Fruit fly (Drosophila melanogaster) whole organism, embryonic: Measurements from ENCODE around the gene CG43999.
A peak's percentile ranks its signal among the peaks of the same experiment; 100 is the strongest.

Experiments used
- Aef1 ChIP-seq: fragments of 200-800 bp; sonication (Bioruptor generic); IDR thresholded peaks from 3 replicates; pipeline ENCODE4 v1.3.6; 2022; ENCODE audit warnings: missing biosample characterization, missing genetic modification characterization
- CG10366 ChIP-seq: fragments of 200-800 bp; sonication (Bioruptor generic); IDR thresholded peaks from 2 replicates; pipeline ENCODE4 v1.3.6; 2022; ENCODE audit warnings: missing biosample characterization, missing genetic modification characterization
- CG12104 ChIP-seq: fragments of 200-800 bp; sonication (Bioruptor generic); optimal IDR thresholded peaks from 3 replicates; lab custom pipeline; 2016; ENCODE audit warnings: missing biosample characterization, missing genetic modification characterization
- CG13287 ChIP-seq: fragments of 200-800 bp; sonication (Bioruptor generic); IDR thresholded peaks from 2 replicates; pipeline ENCODE4 v1.3.6; 2022; ENCODE audit warnings: missing biosample characterization, missing genetic modification characterization; ENCODE audit not compliant: partially characterized antibody
- CG14014 ChIP-seq: fragments of 200-800 bp; sonication (Bioruptor generic); IDR thresholded peaks from 2 replicates; pipeline ENCODE4 v1.3.6; 2022; ENCODE audit warnings: missing biosample characterization, missing genetic modification characterization
- CG14441 ChIP-seq: fragments of 200-800 bp; sonication (Bioruptor generic); IDR thresholded peaks from 2 replicates; pipeline ENCODE4 v1.3.6; 2022; ENCODE audit warnings: missing biosample characterization, missing genetic modification characterization
- CG14710 ChIP-seq: fragments of 200-800 bp; sonication (Bioruptor generic); optimal IDR thresholded peaks from 3 replicates; lab custom pipeline; 2019; ENCODE audit warnings: missing biosample characterization, mild to moderate bottlenecking, missing genetic modification characterization, moderate library complexity
- CG14860 ChIP-seq: fragments of 200-800 bp; sonication (Bioruptor generic); IDR thresholded peaks from 3 replicates; pipeline ENCODE4 v1.3.6; 2022; ENCODE audit warnings: missing biosample characterization, missing genetic modification characterization; ENCODE audit not compliant: partially characterized antibody
- CG17328 ChIP-seq: fragments of 200-800 bp; sonication (Bioruptor generic); IDR thresholded peaks from 2 replicates; pipeline ENCODE4 v1.3.6; 2022; ENCODE audit warnings: missing biosample characterization, missing genetic modification characterization
- CG18476 ChIP-seq: fragments of 200-800 bp; sonication (Bioruptor generic); optimal IDR thresholded peaks from 2 replicates; lab custom pipeline; 2016; ENCODE audit warnings: missing biosample characterization, mild to moderate bottlenecking, missing genetic modification characterization
- CG2116 ChIP-seq: fragments of 200-800 bp; sonication (Bioruptor generic); optimal IDR thresholded peaks from 3 replicates; lab custom pipeline; 2018; ENCODE audit warnings: missing biosample characterization, mild to moderate bottlenecking, missing genetic modification characterization
- CG2120 ChIP-seq: fragments of 200-800 bp; sonication (Bioruptor generic); optimal IDR thresholded peaks from 3 replicates; lab custom pipeline; 2016; ENCODE audit warnings: missing biosample characterization, missing genetic modification characterization
- CG30020 ChIP-seq: fragments of 200-800 bp; optimal IDR thresholded peaks from 2 replicates; lab custom pipeline; 2019; ENCODE audit warnings: missing biosample characterization, mild to moderate bottlenecking, missing genetic modification characterization, moderate library complexity
- CG3065 ChIP-seq: fragments of 200-800 bp; sonication (Bioruptor generic); optimal IDR thresholded peaks from 2 replicates; lab custom pipeline; 2016; ENCODE audit warnings: missing biosample characterization, missing genetic modification characterization
- CG3407 ChIP-seq: fragments of 200-800 bp; sonication (Bioruptor generic); optimal IDR thresholded peaks from 2 replicates; lab custom pipeline; 2018; ENCODE audit warnings: missing biosample characterization, mild to moderate bottlenecking, missing genetic modification characterization
- CG3726 ChIP-seq: fragments of 200-800 bp; sonication (Bioruptor generic); IDR thresholded peaks from 3 replicates; pipeline ENCODE4, ENCODE4 v1.3.6; 2022; ENCODE audit warnings: missing biosample characterization, missing genetic modification characterization
- CG4328 ChIP-seq: fragments of 200-800 bp; sonication (Bioruptor generic); optimal IDR thresholded peaks from 3 replicates; lab custom pipeline; 2017; ENCODE audit warnings: missing biosample characterization, missing genetic modification reagents, missing genetic modification characterization
- CG6175 ChIP-seq: fragments of 200-800 bp; sonication (Bioruptor generic); IDR thresholded peaks from 3 replicates; pipeline ENCODE4 v1.3.6; 2022; ENCODE audit warnings: missing biosample characterization, missing genetic modification characterization
- CG6791 ChIP-seq: fragments of 200-800 bp; sonication (Bioruptor generic); IDR thresholded peaks from 3 replicates; pipeline ENCODE4 v1.3.6; 2022; ENCODE audit warnings: missing biosample characterization, missing genetic modification characterization; ENCODE audit not compliant: partially characterized antibody
- CG6813 ChIP-seq: fragments of 200-800 bp; sonication (Bioruptor generic); optimal IDR thresholded peaks from 2 replicates; lab custom pipeline; 2017; ENCODE audit warnings: missing biosample characterization, missing genetic modification characterization, mild to moderate bottlenecking, moderate library complexity, missing genetic modification reagents
- CG7839 ChIP-seq: fragments of 200-800 bp; sonication (Bioruptor generic); optimal IDR thresholded peaks from 3 replicates; lab custom pipeline; 2018; ENCODE audit warnings: missing biosample characterization, mild to moderate bottlenecking, missing genetic modification characterization, moderate library complexity
- CG7963 ChIP-seq: fragments of 200-800 bp; sonication (Bioruptor generic); IDR thresholded peaks from 3 replicates; pipeline ENCODE4 v1.3.6; 2022; ENCODE audit warnings: missing biosample characterization, missing genetic modification characterization; ENCODE audit not compliant: partially characterized antibody
- CG8359 ChIP-seq: fragments of 200-800 bp; sonication (Bioruptor generic); optimal IDR thresholded peaks from 2 replicates; lab custom pipeline; 2017; ENCODE audit warnings: missing biosample characterization, mild to moderate bottlenecking, missing genetic modification characterization, borderline replicate concordance
- CG9609 ChIP-seq: fragments of 200-800 bp; sonication (Bioruptor generic); optimal IDR thresholded peaks from 3 replicates; lab custom pipeline; 2016; ENCODE audit warnings: missing biosample characterization, missing genetic modification characterization
- CTCF ChIP-seq: fragments of 200-800 bp; sonication (Bioruptor generic); optimal IDR thresholded peaks from 2 replicates; lab custom pipeline; 2017; ENCODE audit warnings: missing biosample characterization, mild to moderate bottlenecking, missing genetic modification characterization, moderate library complexity
- D19B ChIP-seq: fragments of 200-800 bp; sonication (Bioruptor generic); optimal IDR thresholded peaks from 2 replicates; lab custom pipeline; 2017; ENCODE audit warnings: missing biosample characterization, mild to moderate bottlenecking, missing genetic modification characterization
- Gsc ChIP-seq: fragments of 200-800 bp; sonication (Bioruptor generic); IDR thresholded peaks from 2 replicates; pipeline ENCODE4 v1.3.6; 2022; ENCODE audit warnings: missing biosample characterization, missing genetic modification characterization
- Hand ChIP-seq: fragments of 200-800 bp; sonication (Bioruptor generic); optimal IDR thresholded peaks from 2 replicates; lab custom pipeline; 2017; ENCODE audit warnings: mild to moderate bottlenecking, missing biosample characterization, missing genetic modification reagents, missing genetic modification characterization
- HmgZ ChIP-seq: fragments of 200-800 bp; sonication (Bioruptor generic); optimal IDR thresholded peaks from 2 replicates; lab custom pipeline; 2018; ENCODE audit warnings: missing biosample characterization, mild to moderate bottlenecking, missing genetic modification characterization
- MTF-1 ChIP-seq: fragments of 200-800 bp; sonication (Bioruptor generic); optimal IDR thresholded peaks from 2 replicates; lab custom pipeline; 2018; ENCODE audit warnings: missing biosample characterization, mild to moderate bottlenecking, missing genetic modification characterization, borderline replicate concordance
- Max ChIP-seq: fragments of 200-800 bp; sonication (Bioruptor generic); optimal IDR thresholded peaks from 2 replicates; lab custom pipeline; 2016; ENCODE audit warnings: missing biosample characterization, mild to moderate bottlenecking, missing genetic modification characterization
- Sin3A ChIP-seq: fragments of >200 bp; optimal IDR thresholded peaks from 2 replicates; lab custom pipeline; 2018
- Xbp1 ChIP-seq: fragments of 200-800 bp; sonication (Bioruptor generic); optimal IDR thresholded peaks from 3 replicates; lab custom pipeline; 2016; ENCODE audit warnings: missing biosample characterization, mild to moderate bottlenecking, missing genetic modification characterization
- Xrp1 ChIP-seq: fragments of 200-800 bp; sonication (Bioruptor generic); IDR thresholded peaks from 2 replicates; pipeline ENCODE4 v1.3.6; 2022; ENCODE audit warnings: missing biosample characterization, missing genetic modification characterization
- ab ChIP-seq: fragments of 200-800 bp; sonication (Bioruptor generic); optimal IDR thresholded peaks from 2 replicates; lab custom pipeline; 2016; ENCODE audit warnings: missing biosample characterization, missing genetic modification characterization
- al ChIP-seq: fragments of 200-800 bp; sonication (Bioruptor generic); IDR thresholded peaks from 2 replicates; pipeline ENCODE4 v1.3.6; 2022; ENCODE audit warnings: missing biosample characterization, missing genetic modification characterization
- bowl ChIP-seq: fragments of 200-800 bp; sonication (Bioruptor generic); IDR thresholded peaks from 2 replicates; pipeline ENCODE4 v1.3.6; 2022; ENCODE audit warnings: missing biosample characterization, missing genetic modification characterization
- bsh ChIP-seq, 2 experiments: fragments of 200-800 bp; sonication (Bioruptor generic); optimal IDR thresholded peaks; 2 replicates each; lab custom pipeline; 2017 to 2018; ENCODE audit warnings: mild to moderate bottlenecking in 2 of 2, missing biosample characterization in 2 of 2, missing genetic modification characterization in 2 of 2, moderate library complexity in 1 of 2
- cato ChIP-seq: fragments of 200-800 bp; sonication (Bioruptor generic); optimal IDR thresholded peaks from 2 replicates; lab custom pipeline; 2016; ENCODE audit warnings: missing biosample characterization, missing genetic modification characterization, borderline replicate concordance
- eyg ChIP-seq: fragments of 200-800 bp; sonication (Bioruptor generic); optimal IDR thresholded peaks from 3 replicates; lab custom pipeline; 2016; ENCODE audit warnings: missing biosample characterization, missing genetic modification characterization
- gcm2 ChIP-seq: fragments of 200-800 bp; sonication (Bioruptor generic); optimal IDR thresholded peaks from 2 replicates; lab custom pipeline; 2016; ENCODE audit warnings: missing biosample characterization, missing genetic modification characterization
- gsb ChIP-seq: fragments of 200-800 bp; sonication (Bioruptor generic); IDR thresholded peaks from 2 replicates; pipeline ENCODE4 v1.3.6; 2022; ENCODE audit warnings: missing biosample characterization, missing genetic modification characterization
- her ChIP-seq: fragments of 200-800 bp; sonication (Bioruptor generic); optimal IDR thresholded peaks from 2 replicates; lab custom pipeline; 2016; ENCODE audit warnings: missing biosample characterization, missing genetic modification characterization
- lmd ChIP-seq: fragments of 200-800 bp; sonication (Bioruptor generic); IDR thresholded peaks from 2 replicates; pipeline ENCODE4 v1.3.6; 2022; ENCODE audit warnings: missing biosample characterization, missing genetic modification characterization
- mld ChIP-seq: fragments of 200-800 bp; sonication (Bioruptor generic); IDR thresholded peaks from 3 replicates; pipeline ENCODE4 v1.3.6; 2022; ENCODE audit warnings: missing biosample characterization, missing genetic modification characterization; ENCODE audit not compliant: partially characterized antibody
- odd ChIP-seq: fragments of 200-800 bp; sonication (Bioruptor generic); optimal IDR thresholded peaks from 2 replicates; lab custom pipeline; 2017; ENCODE audit warnings: missing biosample characterization, mild to moderate bottlenecking, missing genetic modification characterization
- row ChIP-seq: fragments of 200-800 bp; sonication (Bioruptor generic); IDR thresholded peaks from 3 replicates; pipeline ENCODE4 v1.3.6; 2022; ENCODE audit warnings: missing biosample characterization, missing genetic modification characterization
- run ChIP-seq: fragments of 200-800 bp; sonication (Bioruptor generic); optimal IDR thresholded peaks from 3 replicates; lab custom pipeline; 2018; ENCODE audit warnings: missing biosample characterization, mild to moderate bottlenecking, missing genetic modification characterization
- slbo ChIP-seq: fragments of 200-800 bp; sonication (Bioruptor generic); IDR thresholded peaks from 2 replicates; pipeline ENCODE4 v1.3.6; 2022; ENCODE audit warnings: missing biosample characterization, missing genetic modification characterization
- so ChIP-seq: fragments of 200-800 bp; sonication (Bioruptor generic); IDR thresholded peaks from 3 replicates; pipeline ENCODE4 v1.3.6; 2022; ENCODE audit warnings: missing biosample characterization, missing genetic modification characterization
- sr ChIP-seq: fragments of 200-800 bp; sonication (Bioruptor generic); IDR thresholded peaks from 3 replicates; pipeline ENCODE4 v1.3.6; 2022; ENCODE audit warnings: missing biosample characterization, missing genetic modification characterization
- tna ChIP-seq: fragments of 200-800 bp; sonication (Bioruptor generic); IDR thresholded peaks from 2 replicates; pipeline ENCODE4 v1.3.6; 2022; ENCODE audit warnings: missing biosample characterization, missing genetic modification characterization; ENCODE audit not compliant: partially characterized antibody
- usp ChIP-seq: fragments of >200 bp; optimal IDR thresholded peaks from 2 replicates; lab custom pipeline; 2017; ENCODE audit warnings: missing biosample characterization, missing genetic modification characterization

CG43999 gene

DNA sequence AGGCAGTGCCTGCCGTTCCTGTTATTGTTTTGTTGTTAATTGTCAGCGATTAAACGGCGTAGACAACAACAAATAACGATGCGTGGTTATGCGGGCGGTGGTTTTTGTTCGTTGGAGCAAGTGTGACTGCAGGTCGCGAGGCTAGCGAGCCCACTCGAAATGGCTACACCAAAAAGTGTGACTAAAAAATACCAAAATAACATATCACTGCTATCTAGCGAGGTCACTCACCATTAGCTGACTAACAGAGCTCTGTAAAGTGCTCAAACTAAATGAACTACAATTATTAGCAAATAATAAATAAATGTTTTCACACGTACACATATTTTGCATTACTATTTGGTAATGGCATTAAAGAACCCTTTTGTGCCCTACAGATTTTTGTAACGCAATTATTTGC is 38.9 kb downstream of the CG43999 start, which contains the start of gene Pli (continued):
- TF ChIP-seq CG6813 (GFP tag; lab: Kevin White, UChicago) (no peak), Aef1 (GFP tag; lab: Robert Waterston, UW) (no peak), HmgZ (tag; lab: Kevin White, UChicago) (peak; percentile 16), ab (GFP tag; lab: Kevin White, UChicago) (no peak), her (GFP tag; lab: Kevin White, UChicago) (no peak), CG6791 (GFP tag; lab: Robert Waterston, UW) (no peak), so (no peak), CTCF (GFP tag; lab: Kevin White, UChicago) (peak; percentile 56), usp (GFP tag; lab: Kevin White, UChicago) (no peak), CG12104 (no peak), CG3407 (GFP tag; lab: Kevin White, UChicago) (no peak), row (no peak), CG14860 (GFP tag; lab: Robert Waterston, UW) (no peak), MTF-1 (GFP tag; lab: Kevin White, UChicago) (no peak), cato (GFP tag; lab: Kevin White, UChicago) (no peak), lmd (GFP tag; lab: Robert Waterston, UW) (no peak), CG3726 (no peak), CG4328 (no peak), Gsc (GFP tag; lab: Robert Waterston, UW) (no peak), CG6175 (GFP tag; lab: Robert Waterston, UW) (no peak), CG10366 (GFP tag; lab: Robert Waterston, UW) (no peak), CG14710 (tag; lab: Kevin White, UChicago) (peak; percentile 69), gsb (no peak), CG13287 (GFP tag; lab: Robert Waterston, UW) (no peak), CG7839 (tag; lab: Kevin White, UChicago) (peak; percentile 4), bowl (GFP tag; lab: Robert Waterston, UW) (no peak), CG7963 (GFP tag; lab: Robert Waterston, UW) (no peak), odd (GFP tag; lab: Kevin White, UChicago) (no peak), sr (GFP tag; lab: Robert Waterston, UW) (no peak), CG2120 (peak; percentile 7), D19B (GFP tag; lab: Kevin White, UChicago) (no peak), Xrp1 (GFP tag; lab: Robert Waterston, UW) (no peak), tna (GFP tag; lab: Robert Waterston, UW) (no peak), CG14014 (GFP tag; lab: Robert Waterston, UW) (no peak), CG8359 (GFP tag; lab: Kevin White, UChicago) (peak; percentile 19), CG30020 (no peak), Max (no peak), CG18476 (GFP tag; lab: Kevin White, UChicago) (no peak), slbo (GFP tag; lab: Robert Waterston, UW) (no peak), CG14441 (GFP tag; lab: Robert Waterston, UW) (no peak), CG3065 (GFP tag; lab: Kevin White, UChicago) (no peak), mld (GFP tag; lab: Robert Waterston, UW) (no peak), CG17328 (no peak), al (GFP tag; lab: Robert Waterston, UW) (no peak), eyg (GFP tag; lab: Kevin White, UChicago) (no peak), Hand (GFP tag; lab: Kevin White, UChicago) (no peak), CG9609 (GFP tag; lab: Kevin White, UChicago) (no peak), Sin3A (lab: Kevin White, UChicago) (peak; percentile 35), Xbp1 (GFP tag; lab: Kevin White, UChicago) (no peak), CG2116 (GFP tag; lab: Kevin White, UChicago) (no peak), gcm2 (GFP tag; lab: Kevin White, UChicago) (no peak), run (no peak), bsh (GFP tag; optimal IDR thresholded peaks at IDR 0.05; lab: Kevin White, UChicago) (no peak)
